Worm (Caenorhabditis elegans): ENCODE measurements around the gene B0280.7.

DNA sequence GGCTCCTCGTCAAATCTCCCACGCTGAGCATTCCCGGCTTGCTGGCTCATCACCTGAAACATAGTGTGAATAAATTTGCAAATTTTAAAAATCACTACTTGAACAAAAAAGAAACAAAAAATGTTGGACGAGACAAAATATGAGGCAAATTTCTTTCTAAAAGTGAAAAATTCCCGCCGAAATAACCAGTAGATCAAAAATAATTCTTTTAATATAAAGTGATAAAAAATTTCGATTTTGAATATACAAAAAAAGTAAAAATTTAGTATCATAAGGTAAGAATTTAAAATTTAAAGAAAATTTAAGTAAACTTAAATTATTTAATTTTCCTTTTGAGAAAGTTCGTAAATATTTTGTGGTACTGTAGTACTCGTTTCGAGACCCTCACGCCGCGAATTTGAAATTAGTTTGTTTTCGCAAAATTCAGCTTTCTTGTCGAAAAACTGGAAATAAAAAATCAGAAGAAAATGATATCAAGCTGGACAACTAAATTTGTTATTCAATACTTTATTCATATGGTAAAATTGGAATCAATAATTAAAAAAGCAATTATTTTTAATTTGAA is 51.1 kb downstream of the B0280.7 start, which contains the start of gene egg-2:
- no peak for TF ChIP-seq him-1 (tag; optimal IDR thresholded peaks at IDR 0.05)
- TF ChIP-seq dao-5 (tag; optimal IDR thresholded peaks at IDR 0.05) = no peak
